Fruit fly (Drosophila melanogaster) whole organism, embryonic: ENCODE measurements around the gene kel.

ENCODE experiments used
- Atf3 ChIP-seq: fragments of 200-800 bp; sonication (Bioruptor generic); optimal IDR thresholded peaks from 3 replicates; lab custom pipeline; 2016; ENCODE audit warnings: missing biosample characterization, missing genetic modification characterization
- B-H2 ChIP-seq: fragments of 200-800 bp; sonication (Bioruptor generic); optimal IDR thresholded peaks from 2 replicates; lab custom pipeline; 2018; ENCODE audit warnings: missing biosample characterization, mild to moderate bottlenecking, missing genetic modification characterization
- C15 ChIP-seq: fragments of 200-800 bp; sonication (Bioruptor generic); IDR thresholded peaks from 3 replicates; pipeline ENCODE4 v1.3.6; 2022; ENCODE audit warnings: missing biosample characterization, missing genetic modification characterization
- CG10543 ChIP-seq: fragments of 200-800 bp; sonication (Bioruptor generic); optimal IDR thresholded peaks from 3 replicates; lab custom pipeline; 2017; ENCODE audit warnings: missing biosample characterization, mild to moderate bottlenecking, missing genetic modification characterization, moderate library complexity
- CG11504 ChIP-seq: fragments of 200-800 bp; sonication (Bioruptor generic); optimal IDR thresholded peaks from 3 replicates; lab custom pipeline; 2019; ENCODE audit warnings: missing biosample characterization, mild to moderate bottlenecking, missing genetic modification characterization, moderate library complexity
- CG11696 ChIP-seq: fragments of 200-800 bp; sonication (Bioruptor generic); IDR thresholded peaks from 2 replicates; pipeline ENCODE4 v1.3.6; 2022; ENCODE audit warnings: missing biosample characterization, missing genetic modification characterization
- CG1233 ChIP-seq: fragments of 200-800 bp; sonication (Bioruptor generic); optimal IDR thresholded peaks from 4 replicates; lab custom pipeline; 2018; ENCODE audit warnings: missing biosample characterization, mild to moderate bottlenecking, missing genetic modification characterization
- CG12769 ChIP-seq: fragments of 200-800 bp; sonication (Bioruptor generic); optimal IDR thresholded peaks from 2 replicates; lab custom pipeline; 2019; ENCODE audit warnings: missing biosample characterization, mild to moderate bottlenecking, missing genetic modification characterization, moderate library complexity
- CG13296 ChIP-seq: fragments of 200-800 bp; sonication (Bioruptor generic); optimal IDR thresholded peaks from 3 replicates; lab custom pipeline; 2018; ENCODE audit warnings: missing biosample characterization, mild to moderate bottlenecking, missing genetic modification characterization
- CG14441 ChIP-seq: fragments of 200-800 bp; sonication (Bioruptor generic); IDR thresholded peaks from 2 replicates; pipeline ENCODE4 v1.3.6; 2022; ENCODE audit warnings: missing biosample characterization, missing genetic modification characterization
- CG16815 ChIP-seq: fragments of 200-800 bp; sonication (Bioruptor generic); optimal IDR thresholded peaks from 3 replicates; lab custom pipeline; 2017; ENCODE audit warnings: missing biosample characterization, mild to moderate bottlenecking, missing genetic modification characterization
- CG17385 ChIP-seq: fragments of 200-800 bp; sonication (Bioruptor generic); optimal IDR thresholded peaks from 3 replicates; lab custom pipeline; 2018; ENCODE audit warnings: missing biosample characterization, mild to moderate bottlenecking, missing genetic modification characterization
- CG2678 ChIP-seq: fragments of 200-800 bp; sonication (Bioruptor generic); optimal IDR thresholded peaks from 3 replicates; lab custom pipeline; 2019; ENCODE audit warnings: missing biosample characterization, mild to moderate bottlenecking, missing genetic modification characterization, moderate library complexity
- CG33213 ChIP-seq: fragments of 200-800 bp; sonication (Bioruptor generic); optimal IDR thresholded peaks from 3 replicates; lab custom pipeline; 2016; ENCODE audit warnings: missing biosample characterization, missing genetic modification characterization
- CG3838 ChIP-seq: fragments of 200-800 bp; sonication (Bioruptor generic); optimal IDR thresholded peaks from 3 replicates; lab custom pipeline; 2016; ENCODE audit warnings: missing biosample characterization, missing genetic modification characterization
- CG4404 ChIP-seq: fragments of 200-800 bp; sonication (Bioruptor generic); IDR thresholded peaks from 2 replicates; pipeline ENCODE4 v1.3.6; 2022; ENCODE audit warnings: missing biosample characterization, missing genetic modification characterization
- CG6765 ChIP-seq: fragments of 200-800 bp; sonication (Bioruptor generic); optimal IDR thresholded peaks from 3 replicates; lab custom pipeline; 2017; ENCODE audit warnings: missing biosample characterization, mild to moderate bottlenecking, missing genetic modification characterization
- CG7372 ChIP-seq: fragments of 200-800 bp; sonication (Bioruptor generic); IDR thresholded peaks from 2 replicates; pipeline ENCODE4 v1.3.6; 2022; ENCODE audit warnings: missing biosample characterization, missing genetic modification characterization
- CG8359 ChIP-seq: fragments of 200-800 bp; sonication (Bioruptor generic); optimal IDR thresholded peaks from 2 replicates; lab custom pipeline; 2017; ENCODE audit warnings: missing biosample characterization, mild to moderate bottlenecking, missing genetic modification characterization, borderline replicate concordance
- D19A ChIP-seq: fragments of 200-800 bp; optimal IDR thresholded peaks from 3 replicates; lab custom pipeline; 2019; ENCODE audit warnings: missing biosample characterization, mild to moderate bottlenecking, missing genetic modification characterization, moderate library complexity
- Eip74EF ChIP-seq, 2 experiments: fragments of 200-800 bp in 1 of 2; fragments of >200 bp in 1 of 2; sonication (Bioruptor generic) in 1 of 2; optimal IDR thresholded peaks; 2 replicates each; lab custom pipeline; 2017 to 2019; ENCODE audit warnings: missing biosample characterization in 2 of 2, missing genetic modification characterization in 2 of 2, mild to moderate bottlenecking in 1 of 2, moderate library complexity in 1 of 2
- Ets65A ChIP-seq: fragments of 200-800 bp; sonication (Bioruptor generic); peaks from one replicate; lab custom pipeline; 2016; ENCODE audit warnings: missing biosample characterization, missing genetic modification characterization
- H15 ChIP-seq: fragments of 200-800 bp; sonication (Bioruptor generic); IDR thresholded peaks from 3 replicates; pipeline ENCODE4 v1.3.6; 2022; ENCODE audit warnings: missing biosample characterization, missing genetic modification characterization
- HHEX ChIP-seq: fragments of 200-800 bp; sonication (Bioruptor generic); optimal IDR thresholded peaks from 3 replicates; lab custom pipeline; 2017; ENCODE audit warnings: missing biosample characterization, mild to moderate bottlenecking, missing genetic modification characterization, missing genetic modification reagents
- Hr78 ChIP-seq, 2 experiments: fragments of 200-800 bp in 1 of 2; fragments of >200 bp in 1 of 2; sonication (Bioruptor generic) in 1 of 2; optimal IDR thresholded peaks; 2 replicates each; lab custom pipeline; 2017 to 2019; ENCODE audit warnings: missing biosample characterization in 2 of 2, missing genetic modification characterization in 2 of 2, mild to moderate bottlenecking in 1 of 2, moderate library complexity in 1 of 2
- Med ChIP-seq: fragments of 200-800 bp; sonication (Bioruptor generic); peaks from one replicate; lab custom pipeline; 2016; ENCODE audit warnings: missing biosample characterization, missing genetic modification characterization, mild to moderate bottlenecking, inconsistent platforms, moderate library complexity
- Rx ChIP-seq: fragments of 200-800 bp; sonication (Bioruptor generic); IDR thresholded peaks from 2 replicates; pipeline ENCODE4 v1.3.6; 2022; ENCODE audit warnings: missing biosample characterization, missing genetic modification characterization
- Vsx1 ChIP-seq: fragments of 200-800 bp; sonication (Bioruptor generic); optimal IDR thresholded peaks from 2 replicates; lab custom pipeline; 2017; ENCODE audit warnings: missing biosample characterization, mild to moderate bottlenecking, missing genetic modification characterization, missing genetic modification reagents
- bsh ChIP-seq, 2 experiments: fragments of 200-800 bp; sonication (Bioruptor generic); optimal IDR thresholded peaks; 2 replicates each; lab custom pipeline; 2017 to 2018; ENCODE audit warnings: mild to moderate bottlenecking in 2 of 2, missing biosample characterization in 2 of 2, missing genetic modification characterization in 2 of 2, moderate library complexity in 1 of 2
- dysf ChIP-seq: fragments of 200-800 bp; sonication (Bioruptor generic); IDR thresholded peaks from 3 replicates; pipeline ENCODE4 v1.3.6; 2022; ENCODE audit warnings: missing biosample characterization, missing genetic modification characterization
- esg ChIP-seq: fragments of 200-800 bp; sonication (Bioruptor generic); conservative IDR thresholded peaks from 2 replicates; pipeline ENCODE4 v1.3.6; 2022; ENCODE audit warnings: missing biosample characterization, missing genetic modification characterization
- fru ChIP-seq: fragments of >200 bp; optimal IDR thresholded peaks from 2 replicates; lab custom pipeline; 2017
- gcm ChIP-seq: fragments of 200-800 bp; sonication (Bioruptor generic); optimal IDR thresholded peaks from 2 replicates; lab custom pipeline; 2019; ENCODE audit warnings: missing biosample characterization, mild to moderate bottlenecking, missing genetic modification characterization, moderate library complexity
- lbe ChIP-seq: fragments of 200-800 bp; sonication (Bioruptor generic); optimal IDR thresholded peaks from 2 replicates; lab custom pipeline; 2016; ENCODE audit warnings: missing biosample characterization, mild to moderate bottlenecking, missing genetic modification characterization
- lmd ChIP-seq: fragments of 200-800 bp; sonication (Bioruptor generic); IDR thresholded peaks from 2 replicates; pipeline ENCODE4 v1.3.6; 2022; ENCODE audit warnings: missing biosample characterization, missing genetic modification characterization
- nom ChIP-seq: fragments of 200-800 bp; sonication (Bioruptor generic); optimal IDR thresholded peaks from 2 replicates; lab custom pipeline; 2017; ENCODE audit warnings: missing biosample characterization, missing genetic modification characterization, mild to moderate bottlenecking, moderate library complexity, missing genetic modification reagents
- pfk ChIP-seq: fragments of 200-800 bp; sonication (Bioruptor generic); optimal IDR thresholded peaks from 2 replicates; lab custom pipeline; 2018; ENCODE audit warnings: missing biosample characterization, mild to moderate bottlenecking, missing genetic modification characterization, moderate library complexity
- pho ChIP-seq: fragments of 200-800 bp; sonication (Bioruptor generic); optimal IDR thresholded peaks from 2 replicates; lab custom pipeline; 2016; ENCODE audit warnings: missing biosample characterization, missing genetic modification characterization
- salm ChIP-seq: fragments of 200-800 bp; sonication (Bioruptor generic); optimal IDR thresholded peaks from 2 replicates; lab custom pipeline; 2018; ENCODE audit warnings: missing biosample characterization, mild to moderate bottlenecking, missing genetic modification characterization
- sd ChIP-seq: fragments of 200-800 bp; sonication (Bioruptor generic); optimal IDR thresholded peaks from 3 replicates; lab custom pipeline; 2018; ENCODE audit warnings: missing biosample characterization, mild to moderate bottlenecking, missing genetic modification characterization, moderate library complexity
- sens ChIP-seq: fragments of 200-800 bp; sonication (Bioruptor generic); peaks from one replicate; lab custom pipeline; 2016; ENCODE audit warnings: missing biosample characterization, missing genetic modification characterization
- sr ChIP-seq: fragments of 200-800 bp; sonication (Bioruptor generic); IDR thresholded peaks from 3 replicates; pipeline ENCODE4 v1.3.6; 2022; ENCODE audit warnings: missing biosample characterization, missing genetic modification characterization
- sug ChIP-seq: fragments of 200-800 bp; optimal IDR thresholded peaks from 2 replicates; lab custom pipeline; 2019; ENCODE audit warnings: missing biosample characterization, mild to moderate bottlenecking, missing genetic modification characterization, moderate library complexity
- vfl ChIP-seq: fragments of 200-800 bp; sonication (Bioruptor generic); optimal IDR thresholded peaks from 2 replicates; lab custom pipeline; 2016; ENCODE audit warnings: missing biosample characterization, missing genetic modification characterization
- vvl ChIP-seq: fragments of 200-800 bp; sonication (Bioruptor generic); IDR thresholded peaks from 2 replicates; pipeline ENCODE4 v1.3.6; 2022; ENCODE audit warnings: missing biosample characterization, missing genetic modification characterization
- wdn ChIP-seq: fragments of 200-800 bp; sonication (Bioruptor generic); IDR thresholded peaks from 2 replicates; pipeline ENCODE4 v1.3.6; 2022; ENCODE audit warnings: missing biosample characterization, missing genetic modification characterization
- zfh2 ChIP-seq: fragments of 200-800 bp; sonication (Bioruptor generic); optimal IDR thresholded peaks from 2 replicates; lab custom pipeline; 2016; ENCODE audit warnings: missing biosample characterization, missing genetic modification characterization

Gene kel

dm6 chr2L:18147511-18148072, 9.7 kb upstream of the kel start (continued):
- TF ChIP-seq pfk = peak; percentile 48
- no peak for TF ChIP-seq CG3838 (GFP tag; lab: Kevin White, UChicago)
- TF ChIP-seq CG1233 (GFP tag; lab: Kevin White, UChicago) = peak; percentile 12
- TF ChIP-seq CG10543 (GFP tag; lab: Kevin White, UChicago) = peak; percentile 64
- TF ChIP-seq Vsx1 = peak; percentile 49
- TF ChIP-seq Hr78 (GFP tag; optimal IDR thresholded peaks at IDR 0.05; lab: Kevin White, UChicago) = peak in 1 of 2 experiments; percentile 0
- no peak for TF ChIP-seq H15 (GFP tag; lab: Robert Waterston, UW)
- TF ChIP-seq CG13296 (GFP tag; lab: Kevin White, UChicago) = no peak
- no peak for TF ChIP-seq CG16815
- no peak for TF ChIP-seq CG11504 (tag; lab: Kevin White, UChicago)
- TF ChIP-seq sd (tag; lab: Kevin White, UChicago) = peak; percentile 79
- TF ChIP-seq CG33213 = no peak
- peak; percentile 0 for TF ChIP-seq salm (tag; lab: Kevin White, UChicago)
- peak; percentile 76 for TF ChIP-seq sug (tag; lab: Kevin White, UChicago)
- peak; percentile 13 for TF ChIP-seq B-H2 (GFP tag; lab: Kevin White, UChicago)
- no peak for TF ChIP-seq Rx (GFP tag; lab: Robert Waterston, UW)
- no peak for TF ChIP-seq C15 (GFP tag; lab: Robert Waterston, UW)
- TF ChIP-seq CG11696 (GFP tag; lab: Robert Waterston, UW) = no peak; the same call in 1 of the 2 replicates
- TF ChIP-seq fru (lab: Kevin White, UChicago) = no peak
- no peak for TF ChIP-seq CG17385
- TF ChIP-seq sr (GFP tag; lab: Robert Waterston, UW) = no peak
- TF ChIP-seq CG12769 = peak; percentile 41
- TF ChIP-seq esg (GFP tag; lab: Robert Waterston, UW) = no peak

- TF ChIP-seq CG4404 (GFP tag; lab: Robert Waterston, UW) (no peak), bsh (GFP tag; optimal IDR thresholded peaks at IDR 0.05; lab: Kevin White, UChicago) (peak in 1 of 2 experiments; percentile 60), Atf3 (GFP tag; lab: Kevin White, UChicago) (no peak), CG14441 (0 out of 2 replicates have a peak, but pooled peaks have one; percentile 12), lbe (GFP tag; lab: Kevin White, UChicago) (peak; percentile 35), CG2678 (tag; lab: Kevin White, UChicago) (peak; percentile 1), sens (GFP tag; lab: Kevin White, UChicago) (peak; percentile 57), Med (GFP tag; lab: Kevin White, UChicago) (peak; percentile 59), gcm (GFP tag; lab: Kevin White, UChicago) (no peak), HHEX (GFP tag; lab: Kevin White, UChicago) (no peak), wdn (GFP tag; lab: Robert Waterston, UW) (no peak), lmd (GFP tag; lab: Robert Waterston, UW) (no peak), vfl (GFP tag; lab: Kevin White, UChicago) (peak; percentile 15), nom (GFP tag; lab: Kevin White, UChicago) (peak; percentile 35), D19A (tag; lab: Kevin White, UChicago) (peak; percentile 65), pho (GFP tag; lab: Kevin White, UChicago) (no peak), Eip74EF (GFP tag; optimal IDR thresholded peaks at IDR 0.05; lab: Kevin White, UChicago) (no peak), dysf (0 out of 3 replicates have a peak, but pooled peaks have one; percentile 11), vvl (GFP tag; lab: Robert Waterston, UW) (peak; percentile 15; the same call in 1 of the 2 replicates), Ets65A (GFP tag; lab: Kevin White, UChicago) (peak; percentile 27), CG8359 (GFP tag; lab: Kevin White, UChicago) (no peak), CG7372 (peak; percentile 59; the same call in 1 of the 2 replicates), CG6765 (GFP tag; lab: Kevin White, UChicago) (no peak), zfh2 (GFP tag; lab: Kevin White, UChicago) (no peak)
- TF ChIP-seq, all 482 proteins: peak for 13
These were observed 8.8 kb upstream of the kel start for dm6 chr2L:18146618-18147099.
